Fruit fly (Drosophila melanogaster) whole organism, embryonic: Measurements from ENCODE around the gene MESK4.

Experiments used
- ATbp ChIP-seq: fragments of 200-800 bp; sonication (Bioruptor generic); optimal IDR thresholded peaks from 2 replicates; lab custom pipeline; 2017; ENCODE audit warnings: missing biosample characterization, mild to moderate bottlenecking, missing genetic modification characterization, missing genetic modification reagents
- Ada2b ChIP-seq: fragments of 200-800 bp; sonication (Bioruptor generic); IDR thresholded peaks from 2 replicates; pipeline ENCODE4 v1.3.6; 2022; ENCODE audit warnings: missing biosample characterization, missing genetic modification characterization
- Awh ChIP-seq: fragments of 200-800 bp; sonication (Bioruptor generic); IDR thresholded peaks from 2 replicates; pipeline ENCODE4, ENCODE4 v1.3.6; 2022; ENCODE audit warnings: missing biosample characterization, missing genetic modification characterization
- CG1024 ChIP-seq: fragments of 200-800 bp; sonication (Bioruptor generic); IDR thresholded peaks from 2 replicates; pipeline ENCODE4 v1.3.6; 2022; ENCODE audit warnings: missing biosample characterization, missing genetic modification characterization
- CG11456 ChIP-seq: fragments of 200-800 bp; sonication (Bioruptor generic); IDR thresholded peaks from 3 replicates; pipeline ENCODE4 v1.3.6; 2022; ENCODE audit warnings: missing biosample characterization, missing genetic modification characterization
- CG12219 ChIP-seq: fragments of 200-800 bp; sonication (Bioruptor generic); optimal IDR thresholded peaks from 3 replicates; lab custom pipeline; 2018; ENCODE audit warnings: missing biosample characterization, mild to moderate bottlenecking, missing genetic modification characterization
- CG12659 ChIP-seq: fragments of 200-800 bp; sonication (Bioruptor generic); optimal IDR thresholded peaks from 3 replicates; lab custom pipeline; 2017; ENCODE audit warnings: mild to moderate bottlenecking, missing biosample characterization, missing genetic modification reagents, missing genetic modification characterization
- CG12744 ChIP-seq: fragments of 200-800 bp; sonication (Bioruptor generic); optimal IDR thresholded peaks from 2 replicates; lab custom pipeline; 2016; ENCODE audit warnings: missing biosample characterization, missing genetic modification characterization
- CG12769 ChIP-seq: fragments of 200-800 bp; sonication (Bioruptor generic); optimal IDR thresholded peaks from 2 replicates; lab custom pipeline; 2019; ENCODE audit warnings: missing biosample characterization, mild to moderate bottlenecking, missing genetic modification characterization, moderate library complexity
- CG14014 ChIP-seq: fragments of 200-800 bp; sonication (Bioruptor generic); IDR thresholded peaks from 2 replicates; pipeline ENCODE4 v1.3.6; 2022; ENCODE audit warnings: missing biosample characterization, missing genetic modification characterization
- CG14710 ChIP-seq: fragments of 200-800 bp; sonication (Bioruptor generic); optimal IDR thresholded peaks from 3 replicates; lab custom pipeline; 2019; ENCODE audit warnings: missing biosample characterization, mild to moderate bottlenecking, missing genetic modification characterization, moderate library complexity
- CG15073 ChIP-seq: fragments of 200-800 bp; sonication (Bioruptor generic); optimal IDR thresholded peaks from 2 replicates; lab custom pipeline; 2016; ENCODE audit warnings: missing biosample characterization, missing genetic modification characterization
- CG15479 ChIP-seq: fragments of 200-800 bp; sonication (Bioruptor generic); optimal IDR thresholded peaks from 3 replicates; lab custom pipeline; 2019; ENCODE audit warnings: missing biosample characterization, mild to moderate bottlenecking, missing genetic modification characterization, moderate library complexity
- CG1647 ChIP-seq: fragments of 200-800 bp; sonication (Bioruptor generic); optimal IDR thresholded peaks from 3 replicates; lab custom pipeline; 2016; ENCODE audit warnings: missing biosample characterization, missing genetic modification characterization
- CG17186 ChIP-seq: fragments of 200-800 bp; sonication (Bioruptor generic); optimal IDR thresholded peaks from 3 replicates; lab custom pipeline; 2017; ENCODE audit warnings: missing biosample characterization, missing genetic modification reagents, missing genetic modification characterization
- CG17612 ChIP-seq: fragments of 200-800 bp; sonication (Bioruptor generic); IDR thresholded peaks from 2 replicates; pipeline ENCODE4 v1.3.6; 2022; ENCODE audit warnings: missing biosample characterization, missing genetic modification characterization
- CG32532 ChIP-seq: fragments of 200-800 bp; sonication (Bioruptor generic); IDR thresholded peaks from 2 replicates; pipeline ENCODE4 v1.3.6; 2022; ENCODE audit warnings: missing biosample characterization, missing genetic modification characterization
- CG3726 ChIP-seq: fragments of 200-800 bp; sonication (Bioruptor generic); IDR thresholded peaks from 3 replicates; pipeline ENCODE4, ENCODE4 v1.3.6; 2022; ENCODE audit warnings: missing biosample characterization, missing genetic modification characterization
- CG42726 ChIP-seq: fragments of 200-800 bp; sonication (Bioruptor generic); IDR thresholded peaks from 2 replicates; pipeline ENCODE4 v1.3.6; 2022; ENCODE audit warnings: missing biosample characterization, missing genetic modification characterization; ENCODE audit not compliant: partially characterized antibody
- CG6813 ChIP-seq: fragments of 200-800 bp; sonication (Bioruptor generic); optimal IDR thresholded peaks from 2 replicates; lab custom pipeline; 2017; ENCODE audit warnings: missing biosample characterization, missing genetic modification characterization, mild to moderate bottlenecking, moderate library complexity, missing genetic modification reagents
- CG8944 ChIP-seq: fragments of 200-800 bp; sonication (Bioruptor generic); optimal IDR thresholded peaks from 3 replicates; lab custom pipeline; 2016; ENCODE audit warnings: missing biosample characterization, missing genetic modification characterization
- CG9797 ChIP-seq: fragments of 200-800 bp; sonication (Bioruptor generic); optimal IDR thresholded peaks from 3 replicates; lab custom pipeline; 2018; ENCODE audit warnings: missing biosample characterization, mild to moderate bottlenecking, missing genetic modification characterization
- CTCF ChIP-seq: fragments of 200-800 bp; sonication (Bioruptor generic); optimal IDR thresholded peaks from 2 replicates; lab custom pipeline; 2017; ENCODE audit warnings: missing biosample characterization, mild to moderate bottlenecking, missing genetic modification characterization, moderate library complexity
- CoRest ChIP-seq: fragments of 200-800 bp; sonication (Bioruptor generic); optimal IDR thresholded peaks from 3 replicates; lab custom pipeline; 2018; ENCODE audit warnings: missing biosample characterization, mild to moderate bottlenecking, missing genetic modification characterization, moderate library complexity
- Dad ChIP-seq: fragments of 200-800 bp; sonication (Bioruptor generic); optimal IDR thresholded peaks from 3 replicates; lab custom pipeline; 2016; ENCODE audit warnings: missing biosample characterization, missing genetic modification characterization
- Dbx ChIP-seq: fragments of 200-800 bp; sonication (Bioruptor generic); IDR thresholded peaks from 3 replicates; pipeline ENCODE4 v1.3.6; 2022; ENCODE audit warnings: missing biosample characterization, missing genetic modification characterization
- Fer3 ChIP-seq: fragments of 200-800 bp; sonication (Bioruptor generic); optimal IDR thresholded peaks from 2 replicates; lab custom pipeline; 2018; ENCODE audit warnings: missing biosample characterization, mild to moderate bottlenecking, missing genetic modification characterization, moderate library complexity
- Hmx ChIP-seq: fragments of 200-800 bp; sonication (Bioruptor generic); optimal IDR thresholded peaks from 2 replicates; lab custom pipeline; 2016; ENCODE audit warnings: missing biosample characterization, missing genetic modification characterization
- Hsf ChIP-seq: fragments of 200-800 bp; sonication (Bioruptor generic); optimal IDR thresholded peaks from 3 replicates; lab custom pipeline; 2016; ENCODE audit warnings: missing biosample characterization, missing genetic modification characterization
- MBD-R2 ChIP-seq: fragments of 200-800 bp; sonication (Bioruptor generic); IDR thresholded peaks from 2 replicates; pipeline ENCODE4 v1.3.6; 2022; ENCODE audit warnings: missing biosample characterization, missing genetic modification characterization
- NfI ChIP-seq: fragments of 200-800 bp; sonication (Bioruptor generic); optimal IDR thresholded peaks from 3 replicates; lab custom pipeline; 2018; ENCODE audit warnings: missing biosample characterization, mild to moderate bottlenecking, missing genetic modification characterization, moderate library complexity
- Optix ChIP-seq: fragments of 200-800 bp; sonication (Bioruptor generic); IDR thresholded peaks from 3 replicates; pipeline ENCODE4 v1.3.6; 2022; ENCODE audit warnings: missing biosample characterization, missing genetic modification characterization
- cad ChIP-seq: fragments of >200 bp; optimal IDR thresholded peaks from 2 replicates; lab custom pipeline; 2017; ENCODE audit warnings: missing biosample characterization, missing genetic modification characterization
- chm ChIP-seq: fragments of 200-800 bp; sonication (Bioruptor generic); IDR thresholded peaks from 2 replicates; pipeline ENCODE4 v1.3.6; 2022; ENCODE audit warnings: missing biosample characterization, missing genetic modification characterization
- emc ChIP-seq: fragments of 200-800 bp; sonication (Bioruptor generic); optimal IDR thresholded peaks from 2 replicates; lab custom pipeline; 2016; ENCODE audit warnings: missing biosample characterization, missing genetic modification characterization
- en ChIP-seq: fragments of 200-800 bp; sonication (Bioruptor generic); optimal IDR thresholded peaks from 2 replicates; lab custom pipeline; 2016; ENCODE audit warnings: missing biosample characterization, missing genetic modification characterization
- fd3F ChIP-seq: fragments of 200-800 bp; sonication (Bioruptor generic); optimal IDR thresholded peaks from 2 replicates; lab custom pipeline; 2018; ENCODE audit warnings: missing biosample characterization, mild to moderate bottlenecking, missing genetic modification characterization, moderate library complexity
- ftz-f1 ChIP-seq: fragments of 200-800 bp; sonication (Bioruptor generic); optimal IDR thresholded peaks from 2 replicates; lab custom pipeline; 2016; ENCODE audit warnings: missing biosample characterization, missing genetic modification characterization
- fu2 ChIP-seq: fragments of 200-800 bp; sonication (Bioruptor generic); optimal IDR thresholded peaks from 2 replicates; lab custom pipeline; 2016; ENCODE audit warnings: missing biosample characterization, missing genetic modification characterization
- gem ChIP-seq: fragments of 200-800 bp; sonication (Bioruptor generic); optimal IDR thresholded peaks from 2 replicates; lab custom pipeline; 2019; ENCODE audit warnings: missing biosample characterization, mild to moderate bottlenecking, missing genetic modification characterization, moderate library complexity
- knrl ChIP-seq: fragments of 200-800 bp; sonication (Bioruptor generic); IDR thresholded peaks from 3 replicates; pipeline ENCODE4 v1.3.6; 2022; ENCODE audit warnings: missing biosample characterization, missing genetic modification characterization; ENCODE audit not compliant: partially characterized antibody
- lmd ChIP-seq: fragments of 200-800 bp; sonication (Bioruptor generic); IDR thresholded peaks from 2 replicates; pipeline ENCODE4 v1.3.6; 2022; ENCODE audit warnings: missing biosample characterization, missing genetic modification characterization
- maf-S ChIP-seq: fragments of 200-800 bp; sonication (Bioruptor generic); optimal IDR thresholded peaks from 2 replicates; lab custom pipeline; 2016; ENCODE audit warnings: missing biosample characterization, missing genetic modification characterization
- nau ChIP-seq: fragments of 200-800 bp; sonication (Bioruptor generic); optimal IDR thresholded peaks from 3 replicates; lab custom pipeline; 2017; ENCODE audit warnings: missing biosample characterization, mild to moderate bottlenecking, missing genetic modification characterization, missing genetic modification reagents
- nerfin-1 ChIP-seq: fragments of 200-800 bp; sonication (Bioruptor generic); optimal IDR thresholded peaks from 3 replicates; lab custom pipeline; 2019; ENCODE audit warnings: missing biosample characterization, mild to moderate bottlenecking, missing genetic modification characterization, moderate library complexity
- pzg ChIP-seq: fragments of 200-800 bp; sonication (Bioruptor generic); optimal IDR thresholded peaks from 3 replicates; lab custom pipeline; 2018; ENCODE audit warnings: missing biosample characterization, mild to moderate bottlenecking, missing genetic modification characterization, moderate library complexity
- row ChIP-seq: fragments of 200-800 bp; sonication (Bioruptor generic); IDR thresholded peaks from 3 replicates; pipeline ENCODE4 v1.3.6; 2022; ENCODE audit warnings: missing biosample characterization, missing genetic modification characterization
- sd ChIP-seq: fragments of 200-800 bp; sonication (Bioruptor generic); optimal IDR thresholded peaks from 3 replicates; lab custom pipeline; 2018; ENCODE audit warnings: missing biosample characterization, mild to moderate bottlenecking, missing genetic modification characterization, moderate library complexity
- sens-2 ChIP-seq: fragments of 200-800 bp; sonication (Bioruptor generic); IDR thresholded peaks from 2 replicates; pipeline ENCODE4 v1.3.6; 2022; ENCODE audit warnings: missing biosample characterization, missing genetic modification characterization
- sima ChIP-seq: fragments of 200-800 bp; sonication (Bioruptor generic); optimal IDR thresholded peaks from 2 replicates; lab custom pipeline; 2016; ENCODE audit warnings: missing biosample characterization, missing genetic modification characterization
- sob ChIP-seq: fragments of 200-800 bp; sonication (Bioruptor generic); IDR thresholded peaks from 2 replicates; pipeline ENCODE4 v1.3.6; 2022; ENCODE audit warnings: missing biosample characterization, missing genetic modification characterization
- tgo ChIP-seq: fragments of 200-800 bp; sonication (Bioruptor generic); IDR thresholded peaks from 3 replicates; pipeline ENCODE4 v1.3.6; 2022; ENCODE audit warnings: missing biosample characterization, missing genetic modification characterization
- tin ChIP-seq: fragments of 200-800 bp; sonication (Bioruptor generic); optimal IDR thresholded peaks from 3 replicates; lab custom pipeline; 2016; ENCODE audit warnings: missing biosample characterization, missing genetic modification characterization

MESK4 gene

DNA sequence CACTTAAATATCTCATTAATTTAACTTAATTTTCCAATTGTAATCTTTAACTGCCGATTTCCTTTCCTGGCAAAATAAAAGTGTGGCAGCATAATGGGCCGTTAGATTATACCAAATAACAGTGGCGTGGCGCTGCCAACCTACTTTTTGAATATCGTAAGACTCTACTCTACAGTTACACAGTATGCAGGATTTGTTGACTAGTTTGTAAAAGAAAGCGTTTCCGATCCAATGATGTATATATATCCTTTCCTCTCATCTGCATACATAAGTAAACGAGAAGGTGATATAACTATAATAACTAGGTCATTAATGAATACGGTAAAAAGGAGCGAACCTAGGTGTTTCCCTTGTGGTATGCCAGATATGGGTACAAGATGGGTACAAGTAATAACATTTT lies 3.2 kb downstream of the MESK4 start, which contains the start of gene EMC2B (continued):
- TF ChIP-seq CG8944 (GFP tag; lab: Kevin White, UChicago) (peak; percentile 1), CoRest (tag; lab: Kevin White, UChicago) (peak; percentile 55), CG14710 (tag; lab: Kevin White, UChicago) (peak; percentile 40), tin (GFP tag; lab: Kevin White, UChicago) (peak; percentile 23), CG12219 (GFP tag; lab: Kevin White, UChicago) (no peak), CG14014 (GFP tag; lab: Robert Waterston, UW) (no peak), CG32532 (GFP tag; lab: Robert Waterston, UW) (no peak), CG3726 (no peak), CG1647 (GFP tag; lab: Kevin White, UChicago) (no peak), CG42726 (no peak), row (GFP tag; lab: Robert Waterston, UW) (no peak), CG17612 (GFP tag; lab: Robert Waterston, UW) (no peak), pzg (GFP tag; lab: Kevin White, UChicago) (peak; percentile 71), Fer3 (tag; lab: Kevin White, UChicago) (peak; percentile 29), sob (GFP tag; lab: Robert Waterston, UW) (no peak), Hmx (no peak), CG12744 (GFP tag; lab: Kevin White, UChicago) (no peak), sd (tag; lab: Kevin White, UChicago) (no peak), maf-S (GFP tag; lab: Kevin White, UChicago) (peak; percentile 33), CG12769 (tag; lab: Kevin White, UChicago) (peak; percentile 37), CG6813 (GFP tag; lab: Kevin White, UChicago) (no peak), CG15479 (no peak), lmd (no peak), chm (no peak), cad (no peak), fd3F (no peak), CG11456 (GFP tag; lab: Robert Waterston, UW) (no peak), emc (GFP tag; lab: Kevin White, UChicago) (no peak), Dad (GFP tag; lab: Kevin White, UChicago) (no peak), Awh (GFP tag; lab: Robert Waterston, UW) (no peak), Dbx (GFP tag; lab: Robert Waterston, UW) (no peak), en (no peak), CG1024 (GFP tag; lab: Robert Waterston, UW) (no peak), tgo (GFP tag; lab: Robert Waterston, UW) (no peak), ATbp (GFP tag; lab: Kevin White, UChicago) (no peak), sima (GFP tag; lab: Kevin White, UChicago) (peak; percentile 11), Optix (GFP tag; lab: Robert Waterston, UW) (no peak), Ada2b (GFP tag; lab: Robert Waterston, UW) (no peak), nau (no peak), CG9797 (peak; percentile 53), sens-2 (no peak), knrl (GFP tag; lab: Robert Waterston, UW) (no peak), CG15073 (GFP tag; lab: Kevin White, UChicago) (no peak), CG12659 (GFP tag; lab: Kevin White, UChicago) (peak; percentile 65), fu2 (no peak), NfI (GFP tag; lab: Kevin White, UChicago) (peak; percentile 36), MBD-R2 (GFP tag; lab: Robert Waterston, UW) (no peak), ftz-f1 (GFP tag; lab: Kevin White, UChicago) (no peak), CTCF (GFP tag; lab: Kevin White, UChicago) (no peak), nerfin-1 (tag; lab: Kevin White, UChicago) (no peak), CG17186 (GFP tag; lab: Kevin White, UChicago) (no peak), Hsf (peak; percentile 53), gem (tag; lab: Kevin White, UChicago) (peak; percentile 63)
